Fruit fly (Drosophila melanogaster): ENCODE measurements around the gene Adgf-C.

Gene Adgf-C

DNA sequence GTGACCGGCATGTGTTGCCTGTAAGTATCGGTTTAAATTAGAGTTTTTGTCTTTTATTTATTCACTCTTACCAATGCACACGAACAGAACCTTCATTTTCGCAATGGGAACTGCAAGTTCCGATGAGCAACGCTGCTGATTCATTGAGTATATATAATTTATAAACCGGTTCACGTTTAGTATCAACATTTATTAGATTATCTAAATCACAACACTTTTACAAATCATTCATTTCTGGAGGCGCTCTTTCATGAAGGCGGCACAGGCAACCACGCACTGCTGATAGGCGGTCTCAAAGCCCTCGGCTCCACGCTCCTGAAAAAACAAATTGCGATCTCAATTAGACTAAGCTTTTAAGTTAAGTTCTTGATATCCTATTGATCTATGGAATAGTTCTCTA, 3.3 kb downstream of the Adgf-C start, which contains the start of gene Argp:
Gene Argp, minus strand, starts transcription at position 101 of the 400 bp plus-strand sequence.
- TF ChIP-seq CG33017 (tag; optimal IDR thresholded peaks at IDR 0.05), result no peak
- no peak for TF ChIP-seq cnc (optimal IDR thresholded peaks at IDR 0.05)
- no peak for TF ChIP-seq Crg-1 (GFP tag; optimal IDR thresholded peaks at IDR 0.05)
- no peak for TF ChIP-seq toe (GFP tag; optimal IDR thresholded peaks at IDR 0.05)
- no peak for TF ChIP-seq ovo (GFP tag; optimal IDR thresholded peaks at IDR 0.05)
- TF ChIP-seq pad (GFP tag; optimal IDR thresholded peaks at IDR 0.05), result no peak
- TF ChIP-seq CG1620 (GFP tag; optimal IDR thresholded peaks at IDR 0.05), result no peak
- TF ChIP-seq CG7045 (GFP tag; optimal IDR thresholded peaks at IDR 0.05), result no peak
- no peak for TF ChIP-seq CG5204 (GFP tag; optimal IDR thresholded peaks at IDR 0.05)
- no peak for TF ChIP-seq bab1 (GFP tag; optimal IDR thresholded peaks at IDR 0.05)
- no peak for TF ChIP-seq cic (GFP tag; optimal IDR thresholded peaks at IDR 0.05)
- TF ChIP-seq CG14711 (tag; optimal IDR thresholded peaks at IDR 0.05), result no peak
- TF ChIP-seq kay (GFP tag; ENCODE audit: borderline replicate concordance), result no peak
- no peak for TF ChIP-seq Clk (GFP tag; optimal IDR thresholded peaks at IDR 0.05)
- no peak for TF ChIP-seq Mnt (GFP tag; optimal IDR thresholded peaks at IDR 0.05)

dm6 chr3R:13710645-13711044, 4.1 kb downstream of the Adgf-C start:
- TF ChIP-seq toe (GFP tag; optimal IDR thresholded peaks at IDR 0.05) (peak; percentile 21), Mnt (GFP tag; optimal IDR thresholded peaks at IDR 0.05) (peak; percentile 8), CG14711 (tag; optimal IDR thresholded peaks at IDR 0.05) (peak; percentile 25), CG5204 (GFP tag; optimal IDR thresholded peaks at IDR 0.05) (no peak), cic (GFP tag; optimal IDR thresholded peaks at IDR 0.05) (peak; percentile 43), Clk (GFP tag; optimal IDR thresholded peaks at IDR 0.05) (no peak), CG1620 (GFP tag; optimal IDR thresholded peaks at IDR 0.05) (no peak), CG7101 (tag; optimal IDR thresholded peaks at IDR 0.05) (peak; percentile 39), kay (GFP tag; ENCODE audit: borderline replicate concordance) (peak; percentile 50), Crg-1 (GFP tag; optimal IDR thresholded peaks at IDR 0.05) (no peak), bab1 (GFP tag; optimal IDR thresholded peaks at IDR 0.05) (peak; percentile 62), pad (GFP tag; optimal IDR thresholded peaks at IDR 0.05) (no peak)

DNA sequence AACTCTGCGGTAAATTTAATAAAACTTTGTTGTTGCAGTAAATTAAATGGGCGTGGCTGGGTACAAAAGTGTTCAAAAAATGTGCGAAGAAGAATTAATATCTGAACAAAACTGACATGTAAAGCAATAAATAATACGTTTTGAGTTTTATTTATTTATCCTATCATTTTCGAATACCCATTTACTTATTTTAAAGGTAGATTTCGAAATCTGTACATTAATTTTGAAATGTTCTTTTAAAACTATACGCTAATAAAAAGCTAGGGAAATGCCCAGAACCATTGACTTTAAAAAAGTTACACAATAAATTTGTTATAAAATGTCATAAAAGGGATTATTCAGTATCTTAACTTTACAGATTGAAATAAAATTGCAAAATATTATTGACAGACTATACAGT, 5.2 kb downstream of the Adgf-C start, which contains the start of the genes primo-1 and primo-2:
Gene primo-1, minus strand, starts transcription at position 101 of the 400 bp plus-strand sequence.
Gene primo-2, minus strand, starts transcription at position 101 of the 400 bp plus-strand sequence.
- TF ChIP-seq CG7045 (GFP tag; optimal IDR thresholded peaks at IDR 0.05), result no peak
- no peak for TF ChIP-seq CG11617 (GFP tag; optimal IDR thresholded peaks at IDR 0.05)
- no peak for TF ChIP-seq toe (GFP tag; optimal IDR thresholded peaks at IDR 0.05)
- no peak for TF ChIP-seq Clk (GFP tag; optimal IDR thresholded peaks at IDR 0.05)
- TF ChIP-seq CG33017 (tag; optimal IDR thresholded peaks at IDR 0.05), result no peak
- no peak for TF ChIP-seq Hr96 (GFP tag; optimal IDR thresholded peaks at IDR 0.05)
- TF ChIP-seq Crg-1 (GFP tag; optimal IDR thresholded peaks at IDR 0.05), result no peak
- TF ChIP-seq pad (GFP tag; optimal IDR thresholded peaks at IDR 0.05), result no peak
- TF ChIP-seq CG5204 (GFP tag; optimal IDR thresholded peaks at IDR 0.05), result no peak
- TF ChIP-seq bab1 (GFP tag; optimal IDR thresholded peaks at IDR 0.05), result no peak
- TF ChIP-seq kay (GFP tag; ENCODE audit: borderline replicate concordance), result no peak

DNA sequence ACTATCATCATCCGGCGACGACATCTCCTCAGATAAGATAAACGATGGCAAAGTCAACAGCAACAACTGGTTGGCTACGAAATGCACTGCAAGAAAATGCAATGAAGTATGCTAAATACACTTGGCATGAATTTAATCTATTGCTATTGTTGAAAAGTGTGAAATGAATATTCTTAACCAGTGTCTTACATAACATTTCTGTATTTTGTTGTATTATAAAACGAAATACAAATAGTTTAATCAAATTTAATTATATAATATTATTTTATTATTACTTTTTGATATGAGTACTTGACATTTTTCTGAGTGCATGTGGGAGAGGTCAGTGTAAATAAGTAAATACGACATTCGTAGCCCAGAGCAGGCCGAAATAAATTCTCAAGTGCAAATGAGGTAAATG, 7.0 kb downstream of the Adgf-C start:
- no peak for TF ChIP-seq kay (GFP tag; ENCODE audit: borderline replicate concordance)
- TF ChIP-seq Hr96 (GFP tag; optimal IDR thresholded peaks at IDR 0.05), result no peak
- TF ChIP-seq CG5204 (GFP tag; optimal IDR thresholded peaks at IDR 0.05), result no peak
- TF ChIP-seq Crg-1 (GFP tag; optimal IDR thresholded peaks at IDR 0.05), result no peak
- peak; percentile 44 for TF ChIP-seq CG7101 (tag; optimal IDR thresholded peaks at IDR 0.05)
- peak; percentile 32 for TF ChIP-seq ovo (GFP tag; optimal IDR thresholded peaks at IDR 0.05)
- peak; percentile 58 for TF ChIP-seq CG33017 (tag; optimal IDR thresholded peaks at IDR 0.05)
- TF ChIP-seq CG7045 (GFP tag; optimal IDR thresholded peaks at IDR 0.05), result peak; percentile 57
- peak; percentile 22 for TF ChIP-seq cic (GFP tag; optimal IDR thresholded peaks at IDR 0.05)
- TF ChIP-seq CG14711 (tag; optimal IDR thresholded peaks at IDR 0.05), result peak; percentile 58
- TF ChIP-seq CG12768 (GFP tag; optimal IDR thresholded peaks at IDR 0.05), result peak; percentile 63
- TF ChIP-seq Clk (GFP tag; optimal IDR thresholded peaks at IDR 0.05), result no peak
- TF ChIP-seq tj (GFP tag; optimal IDR thresholded peaks at IDR 0.05), result peak; percentile 3
- peak; percentile 64 for TF ChIP-seq CG11617 (GFP tag; optimal IDR thresholded peaks at IDR 0.05)

- TF ChIP-seq Clk (GFP tag; optimal IDR thresholded peaks at IDR 0.05) (peak; percentile 51), Crg-1 (GFP tag; optimal IDR thresholded peaks at IDR 0.05) (peak; percentile 40), CG1620 (GFP tag; optimal IDR thresholded peaks at IDR 0.05) (peak; percentile 11), tj (GFP tag; optimal IDR thresholded peaks at IDR 0.05) (peak; percentile 6), Hr96 (GFP tag; optimal IDR thresholded peaks at IDR 0.05) (peak; percentile 15), CG33017 (tag; optimal IDR thresholded peaks at IDR 0.05) (peak; percentile 60), CG5204 (GFP tag; optimal IDR thresholded peaks at IDR 0.05) (peak; percentile 41), pad (GFP tag; optimal IDR thresholded peaks at IDR 0.05) (peak; percentile 43), CG7045 (GFP tag; optimal IDR thresholded peaks at IDR 0.05) (peak; percentile 76), kay (GFP tag; ENCODE audit: borderline replicate concordance) (no peak), ovo (GFP tag; optimal IDR thresholded peaks at IDR 0.05) (no peak), CG12768 (GFP tag; optimal IDR thresholded peaks at IDR 0.05) (peak; percentile 72), CG11617 (GFP tag; optimal IDR thresholded peaks at IDR 0.05) (no peak), CG14711 (tag; optimal IDR thresholded peaks at IDR 0.05) (peak; percentile 30), toe (GFP tag; optimal IDR thresholded peaks at IDR 0.05) (no peak), cic (GFP tag; optimal IDR thresholded peaks at IDR 0.05) (no peak), bab1 (GFP tag; optimal IDR thresholded peaks at IDR 0.05) (no peak), CG7101 (tag; optimal IDR thresholded peaks at IDR 0.05) (peak; percentile 54), Mnt (GFP tag; optimal IDR thresholded peaks at IDR 0.05) (peak; percentile 26), cnc (optimal IDR thresholded peaks at IDR 0.05) (no peak)
Observed at dm6 chr3R:13713984-13714532, 7.5 kb downstream of the Adgf-C start.
